Fruit fly (Drosophila melanogaster) whole organism, embryonic: Measurements from ENCODE around the gene Cln7.

Experiments
- Asciz ChIP-seq: fragments of 200-800 bp; sonication (Bioruptor generic); optimal IDR thresholded peaks from 2 replicates; lab custom pipeline; 2017; ENCODE audit warnings: missing biosample characterization, mild to moderate bottlenecking, missing genetic modification characterization, missing genetic modification reagents
- Atf6 ChIP-seq: fragments of 200-800 bp; sonication (Bioruptor generic); IDR thresholded peaks from 2 replicates; pipeline ENCODE4 v1.3.6; 2022; ENCODE audit warnings: missing biosample characterization, missing genetic modification characterization
- C15 ChIP-seq: fragments of 200-800 bp; sonication (Bioruptor generic); IDR thresholded peaks from 3 replicates; pipeline ENCODE4 v1.3.6; 2022; ENCODE audit warnings: missing biosample characterization, missing genetic modification characterization
- CG10321 ChIP-seq: fragments of 200-800 bp; sonication (Bioruptor generic); IDR thresholded peaks from 2 replicates; pipeline ENCODE4 v1.3.6; 2022; ENCODE audit warnings: missing biosample characterization, missing genetic modification characterization
- CG11456 ChIP-seq: fragments of 200-800 bp; sonication (Bioruptor generic); IDR thresholded peaks from 3 replicates; pipeline ENCODE4 v1.3.6; 2022; ENCODE audit warnings: missing biosample characterization, missing genetic modification characterization
- CG13624 ChIP-seq: fragments of 200-800 bp; sonication (Bioruptor generic); optimal IDR thresholded peaks from 2 replicates; lab custom pipeline; 2016; ENCODE audit warnings: missing biosample characterization, missing genetic modification characterization
- CG13894 ChIP-seq: fragments of 200-800 bp; sonication (Bioruptor generic); optimal IDR thresholded peaks from 3 replicates; lab custom pipeline; 2018; ENCODE audit warnings: missing biosample characterization, mild to moderate bottlenecking, missing genetic modification characterization, moderate library complexity
- CG15601 ChIP-seq: fragments of 200-800 bp; sonication (Bioruptor generic); optimal IDR thresholded peaks from 3 replicates; lab custom pipeline; 2019; ENCODE audit warnings: missing biosample characterization, mild to moderate bottlenecking, missing genetic modification characterization, moderate library complexity
- CG15696 ChIP-seq: fragments of 200-800 bp; sonication (Bioruptor generic); optimal IDR thresholded peaks from 2 replicates; lab custom pipeline; 2019; ENCODE audit warnings: missing biosample characterization, mild to moderate bottlenecking, missing genetic modification characterization, moderate library complexity
- CG1647 ChIP-seq: fragments of 200-800 bp; sonication (Bioruptor generic); optimal IDR thresholded peaks from 3 replicates; lab custom pipeline; 2016; ENCODE audit warnings: missing biosample characterization, missing genetic modification characterization
- CG17612 ChIP-seq: fragments of 200-800 bp; sonication (Bioruptor generic); IDR thresholded peaks from 2 replicates; pipeline ENCODE4 v1.3.6; 2022; ENCODE audit warnings: missing biosample characterization, missing genetic modification characterization
- CG17912 ChIP-seq: fragments of 200-800 bp; sonication (Bioruptor generic); optimal IDR thresholded peaks from 2 replicates; lab custom pipeline; 2018; ENCODE audit warnings: missing biosample characterization, mild to moderate bottlenecking, missing genetic modification characterization
- CG18262 ChIP-seq: fragments of 200-800 bp; optimal IDR thresholded peaks from 3 replicates; lab custom pipeline; 2019; ENCODE audit warnings: missing biosample characterization, mild to moderate bottlenecking, missing genetic modification characterization, moderate library complexity
- CG18476 ChIP-seq: fragments of 200-800 bp; sonication (Bioruptor generic); optimal IDR thresholded peaks from 2 replicates; lab custom pipeline; 2016; ENCODE audit warnings: missing biosample characterization, mild to moderate bottlenecking, missing genetic modification characterization
- CG2889 ChIP-seq: fragments of 200-800 bp; sonication (Bioruptor generic); IDR thresholded peaks from 3 replicates; pipeline ENCODE4 v1.3.6; 2022; ENCODE audit warnings: missing biosample characterization, missing genetic modification characterization
- CG3163 ChIP-seq: fragments of 200-800 bp; sonication (Bioruptor generic); optimal IDR thresholded peaks from 3 replicates; lab custom pipeline; 2016; ENCODE audit warnings: missing biosample characterization, missing genetic modification characterization
- CG5953 ChIP-seq: fragments of 200-800 bp; sonication (Bioruptor generic); IDR thresholded peaks from 2 replicates; pipeline ENCODE4 v1.3.6; 2022; ENCODE audit warnings: missing biosample characterization, missing genetic modification characterization
- CG6254 ChIP-seq: fragments of 200-800 bp; sonication (Bioruptor generic); optimal IDR thresholded peaks from 3 replicates; lab custom pipeline; 2017; ENCODE audit warnings: mild to moderate bottlenecking, missing biosample characterization, missing genetic modification reagents, missing genetic modification characterization
- CG8290 ChIP-seq, 3 experiments: fragments of 200-800 bp; sonication (Bioruptor generic); optimal IDR thresholded peaks; 2 replicates each; lab custom pipeline; 2016 to 2019; ENCODE audit warnings: missing biosample characterization in 3 of 3, missing genetic modification characterization in 3 of 3, mild to moderate bottlenecking in 2 of 3, moderate library complexity in 1 of 3
- CG8765 ChIP-seq: fragments of 200-800 bp; sonication (Bioruptor generic); IDR thresholded peaks from 2 replicates; pipeline ENCODE4 v1.3.6; 2022; ENCODE audit warnings: missing biosample characterization, missing genetic modification characterization
- Dip2 ChIP-seq: fragments of 200-800 bp; sonication (Bioruptor generic); IDR thresholded peaks from 2 replicates; pipeline ENCODE4 v1.3.6; 2022; ENCODE audit warnings: missing biosample characterization, missing genetic modification characterization
- Dref ChIP-seq: fragments of 200-800 bp; sonication (Bioruptor generic); IDR thresholded peaks from 2 replicates; pipeline ENCODE4 v1.3.6; 2022; ENCODE audit warnings: missing biosample characterization, missing genetic modification characterization
- E2f2 ChIP-seq: fragments of 200-800 bp; sonication (Bioruptor generic); IDR thresholded peaks from 2 replicates; pipeline ENCODE4 v1.3.6; 2022; ENCODE audit warnings: missing biosample characterization, missing genetic modification characterization
- Ets97D ChIP-seq: fragments of 200-800 bp; sonication (Bioruptor generic); optimal IDR thresholded peaks from 3 replicates; lab custom pipeline; 2016; ENCODE audit warnings: missing biosample characterization, missing genetic modification characterization
- GATAe ChIP-seq: fragments of 200-800 bp; sonication (Bioruptor generic); conservative IDR thresholded peaks from 2 replicates; pipeline ENCODE4 v1.3.6; 2022; ENCODE audit warnings: missing biosample characterization, missing genetic modification characterization
- HHEX ChIP-seq: fragments of 200-800 bp; sonication (Bioruptor generic); optimal IDR thresholded peaks from 3 replicates; lab custom pipeline; 2017; ENCODE audit warnings: missing biosample characterization, mild to moderate bottlenecking, missing genetic modification characterization, missing genetic modification reagents
- HmgD ChIP-seq: fragments of 200-800 bp; sonication (Bioruptor generic); optimal IDR thresholded peaks from 3 replicates; lab custom pipeline; 2016; ENCODE audit warnings: missing biosample characterization, missing genetic modification characterization
- Mrtf ChIP-seq: fragments of 200-800 bp; sonication (Bioruptor generic); IDR thresholded peaks from 3 replicates; pipeline ENCODE4 v1.3.6; 2022; ENCODE audit warnings: missing biosample characterization, missing genetic modification characterization
- NfI ChIP-seq: fragments of 200-800 bp; sonication (Bioruptor generic); optimal IDR thresholded peaks from 3 replicates; lab custom pipeline; 2018; ENCODE audit warnings: missing biosample characterization, mild to moderate bottlenecking, missing genetic modification characterization, moderate library complexity
- Ravus ChIP-seq: fragments of 200-800 bp; sonication (Bioruptor generic); IDR thresholded peaks from 2 replicates; pipeline ENCODE4 v1.3.6; 2022; ENCODE audit warnings: missing biosample characterization, missing genetic modification characterization
- Rfx ChIP-seq: fragments of 200-800 bp; sonication (Bioruptor generic); IDR thresholded peaks from 2 replicates; pipeline ENCODE4 v1.3.6; 2022; ENCODE audit warnings: missing biosample characterization, missing genetic modification characterization
- TFAM ChIP-seq: fragments of 200-800 bp; sonication (Bioruptor generic); optimal IDR thresholded peaks from 2 replicates; lab custom pipeline; 2017; ENCODE audit warnings: missing biosample characterization, missing genetic modification characterization, inconsistent platforms
- Xbp1 ChIP-seq: fragments of 200-800 bp; sonication (Bioruptor generic); optimal IDR thresholded peaks from 3 replicates; lab custom pipeline; 2016; ENCODE audit warnings: missing biosample characterization, mild to moderate bottlenecking, missing genetic modification characterization
- ash1 ChIP-seq: fragments of 200-800 bp; sonication (Bioruptor generic); optimal IDR thresholded peaks from 2 replicates; lab custom pipeline; 2018; ENCODE audit warnings: missing biosample characterization, mild to moderate bottlenecking, missing genetic modification characterization
- cad ChIP-seq: fragments of >200 bp; optimal IDR thresholded peaks from 2 replicates; lab custom pipeline; 2017; ENCODE audit warnings: missing biosample characterization, missing genetic modification characterization
- chinmo ChIP-seq: fragments of 200-800 bp; sonication (Bioruptor generic); IDR thresholded peaks from 4 replicates; pipeline ENCODE4 v1.3.6; 2022; ENCODE audit warnings: missing biosample characterization, missing genetic modification characterization; ENCODE audit not compliant: partially characterized antibody
- exex ChIP-seq: fragments of 200-800 bp; sonication (Bioruptor generic); optimal IDR thresholded peaks from 4 replicates; lab custom pipeline; 2018; ENCODE audit warnings: missing biosample characterization, mild to moderate bottlenecking, missing genetic modification characterization, moderate library complexity
- fd3F ChIP-seq: fragments of 200-800 bp; sonication (Bioruptor generic); optimal IDR thresholded peaks from 2 replicates; lab custom pipeline; 2018; ENCODE audit warnings: missing biosample characterization, mild to moderate bottlenecking, missing genetic modification characterization, moderate library complexity
- mirr ChIP-seq: fragments of 200-800 bp; sonication (Bioruptor generic); optimal IDR thresholded peaks from 3 replicates; lab custom pipeline; 2018; ENCODE audit warnings: missing biosample characterization, mild to moderate bottlenecking, missing genetic modification characterization
- nerfin-2 ChIP-seq: fragments of 200-800 bp; sonication (Bioruptor generic); IDR thresholded peaks from 2 replicates; pipeline ENCODE4 v1.3.6; 2022; ENCODE audit warnings: missing biosample characterization, missing genetic modification characterization; ENCODE audit not compliant: partially characterized antibody
- pum ChIP-seq: fragments of 200-800 bp; sonication (Bioruptor generic); optimal IDR thresholded peaks from 2 replicates; lab custom pipeline; 2016; ENCODE audit warnings: missing biosample characterization, missing genetic modification characterization
- repo ChIP-seq: fragments of 200-800 bp; sonication (Bioruptor generic); optimal IDR thresholded peaks from 2 replicates; lab custom pipeline; 2016; ENCODE audit warnings: missing biosample characterization, missing genetic modification characterization
- ro ChIP-seq: fragments of 200-800 bp; sonication (Bioruptor generic); IDR thresholded peaks from 2 replicates; pipeline ENCODE4 v1.3.6; 2022; ENCODE audit warnings: missing biosample characterization, missing genetic modification characterization
- schlank ChIP-seq: fragments of 200-800 bp; sonication (Bioruptor generic); optimal IDR thresholded peaks from 2 replicates; lab custom pipeline; 2018; ENCODE audit warnings: missing biosample characterization, mild to moderate bottlenecking, missing genetic modification characterization
- so ChIP-seq: fragments of 200-800 bp; sonication (Bioruptor generic); IDR thresholded peaks from 3 replicates; pipeline ENCODE4 v1.3.6; 2022; ENCODE audit warnings: missing biosample characterization, missing genetic modification characterization
- wor ChIP-seq: fragments of 200-800 bp; sonication (Bioruptor generic); IDR thresholded peaks from 2 replicates; pipeline ENCODE4 v1.3.6; 2022; ENCODE audit warnings: missing biosample characterization, missing genetic modification characterization
- zen ChIP-seq: fragments of 200-800 bp; sonication (Bioruptor generic); optimal IDR thresholded peaks from 3 replicates; lab custom pipeline; 2018; ENCODE audit warnings: missing biosample characterization, mild to moderate bottlenecking, missing genetic modification characterization, moderate library complexity
- zen2 ChIP-seq: fragments of 200-800 bp; sonication (Bioruptor generic); IDR thresholded peaks from 3 replicates; pipeline ENCODE4 v1.3.6; 2022; ENCODE audit warnings: missing biosample characterization, missing genetic modification characterization; ENCODE audit not compliant: partially characterized antibody
- zfh2 ChIP-seq: fragments of 200-800 bp; sonication (Bioruptor generic); optimal IDR thresholded peaks from 2 replicates; lab custom pipeline; 2016; ENCODE audit warnings: missing biosample characterization, missing genetic modification characterization

Cln7 gene

dm6 chr3L:7367798-7368678 lies 23.1 kb upstream of the Cln7 start (continued):
- no peak for TF ChIP-seq pum (GFP tag; lab: Kevin White, UChicago)
- 0 out of 2 replicates have a peak, but pooled peaks have one; percentile 31 for TF ChIP-seq GATAe (GFP tag; lab: Robert Waterston, UW)
- no peak for TF ChIP-seq schlank (tag; lab: Kevin White, UChicago)
- TF ChIP-seq nerfin-2, result no peak
- peak; percentile 94 for TF ChIP-seq mirr (GFP tag; lab: Kevin White, UChicago)
- no peak for TF ChIP-seq CG13894
- peak; percentile 7 for TF ChIP-seq HmgD (GFP tag; lab: Kevin White, UChicago)
- TF ChIP-seq Dref, result no peak
- peak; percentile 65 for TF ChIP-seq Rfx (GFP tag; lab: Robert Waterston, UW)
- TF ChIP-seq TFAM, result no peak
- no peak for TF ChIP-seq CG8290 (GFP tag; optimal IDR thresholded peaks at IDR 0.05; lab: Kevin White, UChicago)
- peak in 1 of 2 experiments; percentile 41 for TF ChIP-seq CG8290 (tag; optimal IDR thresholded peaks at IDR 0.05; lab: Kevin White, UChicago)
- TF ChIP-seq Atf6 (GFP tag; lab: Robert Waterston, UW), result peak; percentile 50; the same call in 1 of the 2 replicates
- TF ChIP-seq zfh2 (GFP tag; lab: Kevin White, UChicago), result no peak
- TF ChIP-seq CG18476 (GFP tag; lab: Kevin White, UChicago), result no peak
- no peak for TF ChIP-seq Mrtf (GFP tag; lab: Robert Waterston, UW)
- TF ChIP-seq CG11456 (GFP tag; lab: Robert Waterston, UW), result no peak
- TF ChIP-seq Asciz, result peak; percentile 20
- no peak for TF ChIP-seq CG3163 (GFP tag; lab: Kevin White, UChicago)
- no peak for TF ChIP-seq cad (GFP tag; lab: Kevin White, UChicago)
- no peak for TF ChIP-seq Ravus
- no peak for TF ChIP-seq zen2
- TF ChIP-seq ro (GFP tag; lab: Robert Waterston, UW), result no peak
- peak; percentile 18 for TF ChIP-seq CG18262 (tag; lab: Kevin White, UChicago)
- TF ChIP-seq HHEX (GFP tag; lab: Kevin White, UChicago), result peak; percentile 57
- no peak for TF ChIP-seq CG15696 (tag; lab: Kevin White, UChicago)
- no peak for TF ChIP-seq CG8765 (GFP tag; lab: Robert Waterston, UW)
- no peak for TF ChIP-seq CG10321 (GFP tag; lab: Robert Waterston, UW)
- no peak for TF ChIP-seq Dip2 (GFP tag; lab: Robert Waterston, UW)
- no peak for TF ChIP-seq CG17912 (GFP tag; lab: Kevin White, UChicago)
- no peak for TF ChIP-seq fd3F (GFP tag; lab: Kevin White, UChicago)
- TF ChIP-seq ash1, result no peak
- peak; percentile 1 for TF ChIP-seq Ets97D (GFP tag; lab: Kevin White, UChicago)
- TF ChIP-seq CG6254 (GFP tag; lab: Kevin White, UChicago), result peak; percentile 18
- peak; percentile 81; the same call in 2 of the 4 replicates for TF ChIP-seq chinmo (GFP tag; lab: Robert Waterston, UW)
- peak; percentile 36; the same call in 1 of the 3 replicates for TF ChIP-seq CG2889 (GFP tag; lab: Robert Waterston, UW)
- no peak for TF ChIP-seq CG13624 (GFP tag; lab: Kevin White, UChicago)
- TF ChIP-seq so (GFP tag; lab: Robert Waterston, UW), result peak; percentile 61; the same call in 1 of the 3 replicates
- peak; percentile 21 for TF ChIP-seq CG1647 (GFP tag; lab: Kevin White, UChicago)
- TF ChIP-seq NfI, result peak; percentile 21
- peak; percentile 57; the same call in 1 of the 2 replicates for TF ChIP-seq CG5953 (GFP tag; lab: Robert Waterston, UW)
- no peak for TF ChIP-seq C15 (GFP tag; lab: Robert Waterston, UW)
- TF ChIP-seq E2f2 (GFP tag; lab: Robert Waterston, UW), result peak; percentile 24; the same call in 1 of the 2 replicates
- TF ChIP-seq CG15601 (tag; lab: Kevin White, UChicago), result no peak
- peak; percentile 88 for TF ChIP-seq exex
- TF ChIP-seq wor (GFP tag; lab: Robert Waterston, UW), result no peak
- peak; percentile 2 for TF ChIP-seq repo (GFP tag; lab: Kevin White, UChicago)
- TF ChIP-seq Xbp1 (GFP tag; lab: Kevin White, UChicago), result peak; percentile 35
- TF ChIP-seq zen (tag; lab: Kevin White, UChicago), result no peak
- no peak for TF ChIP-seq CG17612
